Worm (Caenorhabditis elegans) whole organism, young adult: ENCODE data around the gene C03E10.3.
A peak's percentile ranks its signal among the peaks of the same experiment; 100 is the strongest.

ENCODE experiments used
- B0019.2 ChIP-seq: fragments of 200-800 bp; sonication (Bioruptor generic); conservative IDR thresholded peaks from 2 replicates; pipeline ENCODE4 v1.3.6; 2022; ENCODE audit warnings: missing genetic modification reagents, missing genetic modification characterization, missing compliant biosample characterization
- D2030.7 ChIP-seq: fragments of 200-800 bp; sonication (Bioruptor generic); IDR thresholded peaks from 2 replicates; pipeline ENCODE4 v1.3.6; 2022; ENCODE audit warnings: missing genetic modification reagents, missing genetic modification characterization, missing compliant biosample characterization
- F33H1.4 ChIP-seq: fragments of 200-800 bp; sonication (Bioruptor generic); IDR thresholded peaks from 2 replicates; pipeline ENCODE4 v1.3.6; 2022; ENCODE audit warnings: missing genetic modification reagents, missing genetic modification characterization, missing compliant biosample characterization
- F49E8.2 ChIP-seq: sonication (generic microtip); optimal IDR thresholded peaks from 3 replicates; lab custom pipeline; 2017; ENCODE audit warnings: missing genetic modification characterization, mild to moderate bottlenecking, missing compliant biosample characterization, antibody characterized with exemption, moderate library complexity; ENCODE audit not compliant: insufficient read depth
- F57C9.4 ChIP-seq: sonication (generic microtip); optimal IDR thresholded peaks from 2 replicates; lab custom pipeline; 2017; ENCODE audit warnings: mild to moderate bottlenecking, missing genetic modification characterization, missing compliant biosample characterization
- Y53G8AR.9 ChIP-seq: fragments of 200-800 bp; sonication (Bioruptor generic); conservative IDR thresholded peaks from 2 replicates; pipeline ENCODE4 v1.3.6; 2022; ENCODE audit warnings: missing genetic modification reagents, missing genetic modification characterization, missing compliant biosample characterization
- ama-1 ChIP-seq, 3 experiments: fragments of 150-350 bp in 1 of 3; sonication (generic microtip) in 2 of 3; optimal IDR thresholded peaks; 2 replicates each; lab custom pipeline; 2014 to 2018; ENCODE audit warnings: missing biosample characterization in 2 of 3, missing genetic modification characterization in 2 of 3, missing genetic modification reagents in 2 of 3
- athp-1 ChIP-seq: sonication (generic microtip); optimal IDR thresholded peaks from 2 replicates; lab custom pipeline; 2017; ENCODE audit warnings: mild to moderate bottlenecking, missing genetic modification characterization, missing compliant biosample characterization
- bed-1 ChIP-seq: fragments of 200-800 bp; sonication (Bioruptor generic); IDR thresholded peaks from 2 replicates; pipeline ENCODE4 v1.3.6; 2022; ENCODE audit warnings: missing genetic modification reagents, missing genetic modification characterization, missing compliant biosample characterization
- cebp-2 ChIP-seq: fragments of 200-800 bp; sonication (Bioruptor generic); IDR thresholded peaks from 2 replicates; pipeline ENCODE4 v1.3.6; 2022; ENCODE audit warnings: missing genetic modification characterization, missing compliant biosample characterization
- ceh-100 ChIP-seq: fragments of 200-800 bp; sonication (Bioruptor generic); IDR thresholded peaks from 2 replicates; pipeline ENCODE4 v1.3.6; 2022; ENCODE audit warnings: missing genetic modification reagents, missing genetic modification characterization, missing compliant biosample characterization
- ceh-58 ChIP-seq: fragments of 200-800 bp; sonication (Bioruptor generic); IDR thresholded peaks from 2 replicates; pipeline ENCODE4 v1.3.6; 2022; ENCODE audit warnings: missing genetic modification characterization, missing compliant biosample characterization
- ceh-91 ChIP-seq: fragments of 200-800 bp; sonication (Bioruptor generic); IDR thresholded peaks from 2 replicates; pipeline ENCODE4 v1.3.6; 2022; ENCODE audit warnings: missing genetic modification reagents, missing genetic modification characterization, missing compliant biosample characterization
- chd-7 ChIP-seq: sonication (generic microtip); optimal IDR thresholded peaks from 2 replicates; lab custom pipeline; 2016; ENCODE audit warnings: mild to moderate bottlenecking, missing genetic modification characterization, moderate library complexity, missing compliant biosample characterization
- die-1 ChIP-seq: sonication (generic microtip); optimal IDR thresholded peaks from 2 replicates; lab custom pipeline; 2016; ENCODE audit warnings: missing genotype, mild to moderate bottlenecking, missing genetic modification characterization, missing compliant biosample characterization
- efl-1 ChIP-seq: fragments of 150-350 bp; optimal IDR thresholded peaks from 2 replicates; lab custom pipeline; 2014; ENCODE audit warnings: missing biosample characterization, missing genetic modification reagents, missing genetic modification characterization
- egl-18 ChIP-seq: fragments of 200-800 bp; sonication (Bioruptor generic); IDR thresholded peaks from 2 replicates; pipeline ENCODE4 v1.3.6; 2022; ENCODE audit warnings: missing genetic modification reagents, missing genetic modification characterization, missing compliant biosample characterization
- him-1 ChIP-seq: sonication (generic microtip); optimal IDR thresholded peaks from 2 replicates; lab custom pipeline; 2016; ENCODE audit warnings: missing genotype, missing genetic modification reagents, missing genetic modification characterization, missing compliant biosample characterization
- lin-40 ChIP-seq: sonication (generic microtip); optimal IDR thresholded peaks from 2 replicates; lab custom pipeline; 2016; ENCODE audit warnings: missing genetic modification characterization, mild to moderate bottlenecking, missing compliant biosample characterization, missing genotype, missing genetic modification reagents
- lin-54 ChIP-seq: fragments of 200-800 bp; sonication (Bioruptor generic); optimal IDR thresholded peaks from 2 replicates; lab custom pipeline; 2018; ENCODE audit warnings: mild to moderate bottlenecking, missing genetic modification characterization, missing compliant biosample characterization
- lsl-1 ChIP-seq: fragments of 200-800 bp; sonication (Bioruptor generic); optimal IDR thresholded peaks from 2 replicates; lab custom pipeline; 2018; ENCODE audit warnings: mild to moderate bottlenecking, missing genetic modification characterization, moderate library complexity, missing compliant biosample characterization
- madf-3 ChIP-seq: fragments of 200-800 bp; sonication (Bioruptor generic); IDR thresholded peaks from 2 replicates; pipeline ENCODE4 v1.3.6; 2022; ENCODE audit warnings: missing genetic modification reagents, missing genetic modification characterization, missing compliant biosample characterization
- madf-6 ChIP-seq: fragments of 200-800 bp; sonication (Bioruptor generic); IDR thresholded peaks from 2 replicates; pipeline ENCODE4 v1.3.6; 2022; ENCODE audit warnings: missing genetic modification reagents, missing genetic modification characterization, missing compliant biosample characterization
- madf-8 ChIP-seq: fragments of 200-800 bp; sonication (Bioruptor generic); conservative IDR thresholded peaks from 2 replicates; pipeline ENCODE4 v1.3.6; 2022; ENCODE audit warnings: missing genetic modification reagents, missing genetic modification characterization, missing compliant biosample characterization
- mcd-1 ChIP-seq: fragments of 200-800 bp; sonication (Bioruptor generic); IDR thresholded peaks from 2 replicates; pipeline ENCODE4 v1.3.6; 2022; ENCODE audit warnings: missing genetic modification reagents, missing genetic modification characterization, missing compliant biosample characterization
- mes-4 ChIP-seq: sonication (generic microtip); optimal IDR thresholded peaks from 2 replicates; lab custom pipeline; 2016; ENCODE audit warnings: missing genotype, missing genetic modification characterization, missing compliant biosample characterization
- mxl-1 ChIP-seq: sonication (generic microtip); optimal IDR thresholded peaks from 2 replicates; lab custom pipeline; 2016; ENCODE audit warnings: missing genetic modification characterization, missing compliant biosample characterization
- nfya-2 ChIP-seq: fragments of 200-800 bp; sonication (Bioruptor generic); IDR thresholded peaks from 2 replicates; pipeline ENCODE4 v1.3.6; 2022; ENCODE audit warnings: missing genetic modification reagents, missing genetic modification characterization, missing compliant biosample characterization
- nfyb-1 ChIP-seq: fragments of 200-800 bp; sonication (Bioruptor generic); IDR thresholded peaks from 2 replicates; pipeline ENCODE4 v1.3.6; 2022; ENCODE audit warnings: missing genetic modification reagents, missing genetic modification characterization, missing compliant biosample characterization
- rcor-1 ChIP-seq: fragments of 200-800 bp; sonication (Bioruptor generic); IDR thresholded peaks from 2 replicates; pipeline ENCODE4 v1.3.6; 2022; ENCODE audit warnings: missing genetic modification reagents, missing genetic modification characterization, missing compliant biosample characterization
- snpc-1.1 ChIP-seq: sonication (generic microtip); optimal IDR thresholded peaks from 2 replicates; lab custom pipeline; 2017; ENCODE audit warnings: missing genetic modification characterization, mild to moderate bottlenecking, missing compliant biosample characterization, antibody characterized with exemption, moderate library complexity, missing genotype, missing genetic modification reagents; ENCODE audit not compliant: insufficient read depth
- snpc-1.3 ChIP-seq: sonication (generic microtip); optimal IDR thresholded peaks from 2 replicates; lab custom pipeline; 2017; ENCODE audit warnings: missing genetic modification characterization, mild to moderate bottlenecking, missing compliant biosample characterization, antibody characterized with exemption, moderate library complexity, missing genotype, missing genetic modification reagents; ENCODE audit not compliant: insufficient read depth
- snpc-3.4 ChIP-seq: sonication (generic microtip); optimal IDR thresholded peaks from 2 replicates; lab custom pipeline; 2017; ENCODE audit warnings: missing genetic modification characterization, mild to moderate bottlenecking, missing compliant biosample characterization, antibody characterized with exemption, moderate library complexity, missing genotype, missing genetic modification reagents
- snpc-4 ChIP-seq, 5 experiments: fragments of 150-350 bp in 1 of 5; sonication (generic microtip) in 4 of 5; optimal IDR thresholded peaks; 2 replicates each; lab custom pipeline; 2014 to 2018; ENCODE audit warnings: missing genetic modification characterization in 5 of 5, missing biosample characterization in 3 of 5, antibody characterized with exemption in 2 of 5, mild to moderate bottlenecking in 2 of 5, missing compliant biosample characterization in 2 of 5, missing genotype in 2 of 5, moderate library complexity in 2 of 5, missing genetic modification reagents in 1 of 5
- unc-62 ChIP-seq: fragments of 150-350 bp; optimal IDR thresholded peaks from 2 replicates; lab custom pipeline; 2014; ENCODE audit warnings: missing biosample characterization, missing genetic modification reagents, missing genetic modification characterization
- xnd-1 ChIP-seq: sonication (generic microtip); optimal IDR thresholded peaks from 2 replicates; lab custom pipeline; 2016; ENCODE audit warnings: missing genotype, missing genetic modification reagents, missing genetic modification characterization, missing compliant biosample characterization
- ztf-22 ChIP-seq: fragments of 200-800 bp; sonication (Bioruptor generic); optimal IDR thresholded peaks from 2 replicates; lab custom pipeline; 2018; ENCODE audit warnings: mild to moderate bottlenecking, missing genetic modification characterization, moderate library complexity, missing compliant biosample characterization
- ztf-3 ChIP-seq: fragments of 200-800 bp; sonication (Bioruptor generic); optimal IDR thresholded peaks from 2 replicates; lab custom pipeline; 2018; ENCODE audit warnings: mild to moderate bottlenecking, missing genetic modification characterization, missing compliant biosample characterization
- ztf-6 ChIP-seq: fragments of 200-800 bp; sonication (Bioruptor generic); IDR thresholded peaks from 2 replicates; pipeline ENCODE4 v1.3.6; 2022; ENCODE audit warnings: missing genetic modification reagents, missing genetic modification characterization, missing compliant biosample characterization

The C03E10.3 gene

DNA sequence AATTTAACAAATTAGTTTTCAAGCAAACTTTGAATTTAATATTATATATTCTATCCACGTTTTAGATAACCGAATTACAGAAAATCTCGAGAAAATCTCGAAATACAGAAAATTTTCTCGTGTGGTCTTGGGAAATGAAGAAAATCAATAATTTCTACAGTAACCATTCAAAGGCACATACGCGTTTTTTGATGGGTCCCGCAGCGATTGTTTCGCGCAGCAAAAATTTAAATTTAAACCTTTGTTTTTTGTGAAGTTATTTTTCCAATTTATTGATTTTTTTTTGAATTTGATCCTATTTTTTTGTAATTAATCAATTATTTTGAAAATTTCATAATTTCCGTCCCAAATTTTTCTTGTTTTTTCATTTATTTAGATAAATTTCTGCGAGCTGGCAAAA lies 6.7 kb upstream of the C03E10.3 start:
- TF ChIP-seq nfyb-1 (GFP tag; lab: Robert Waterston, UW) (no peak), lin-54 (GFP tag; lab: Kevin White, UChicago) (peak; percentile 78), D2030.7 (GFP tag; lab: Robert Waterston, UW) (peak; percentile 51; the same call in 1 of the 2 replicates), snpc-4 (GFP tag; optimal IDR thresholded peaks at IDR 0.05; lab: Kevin White, UChicago) (no peak), snpc-4 (tag; optimal IDR thresholded peaks at IDR 0.05; lab: Kevin White, UChicago) (peak in 1 of 4 experiments; percentile 47), mcd-1 (GFP tag; lab: Robert Waterston, UW) (peak; percentile 37; the same call in 1 of the 2 replicates), snpc-1.1 (tag; lab: Kevin White, UChicago) (peak; percentile 1), lsl-1 (peak; percentile 93), ztf-22 (GFP tag; lab: Kevin White, UChicago) (no peak), nfya-2 (GFP tag; lab: Robert Waterston, UW) (no peak), F57C9.4 (no peak), unc-62 (no peak), mes-4 (no peak), madf-8 (GFP tag; lab: Robert Waterston, UW) (peak; percentile 81), F49E8.2 (tag; lab: Kevin White, UChicago) (peak; percentile 37), him-1 (peak; percentile 5), F33H1.4 (GFP tag; lab: Robert Waterston, UW) (peak; percentile 95), efl-1 (GFP tag; lab: Kevin White, UChicago) (peak; percentile 22), snpc-1.3 (tag; lab: Kevin White, UChicago) (peak; percentile 40), ceh-100 (GFP tag; lab: Robert Waterston, UW) (no peak), athp-1 (peak; percentile 6), ama-1 (optimal IDR thresholded peaks at IDR 0.05; lab: Kevin White, UChicago) (no peak), ama-1 (GFP tag; optimal IDR thresholded peaks at IDR 0.05; lab: Kevin White, UChicago) (no peak), ceh-91 (GFP tag; lab: Robert Waterston, UW) (peak; percentile 45; the same call in 1 of the 2 replicates), rcor-1 (GFP tag; lab: Robert Waterston, UW) (no peak), ztf-6 (GFP tag; lab: Robert Waterston, UW) (no peak), madf-6 (peak; percentile 95), lin-40 (tag; lab: Kevin White, UChicago) (no peak), mxl-1 (tag; lab: Kevin White, UChicago) (no peak), snpc-3.4 (tag; lab: Kevin White, UChicago) (peak; percentile 72), xnd-1 (tag; lab: Kevin White, UChicago) (peak; percentile 96)
- TF ChIP-seq, all 124 proteins: peak for 17

- TF ChIP-seq ceh-58 (GFP tag; lab: Robert Waterston, UW), result no peak
- no peak for TF ChIP-seq madf-3 (GFP tag; lab: Robert Waterston, UW)
- no peak for TF ChIP-seq cebp-2 (GFP tag; lab: Robert Waterston, UW)
- no peak for TF ChIP-seq die-1
- no peak for TF ChIP-seq B0019.2 (GFP tag; lab: Robert Waterston, UW)
- TF ChIP-seq bed-1 (GFP tag; lab: Robert Waterston, UW), result no peak
- no peak for TF ChIP-seq ztf-3
- TF ChIP-seq chd-7, result no peak
- no peak for TF ChIP-seq egl-18 (GFP tag; lab: Robert Waterston, UW)
- TF ChIP-seq Y53G8AR.9, result no peak
These were observed 4.6 kb upstream of the C03E10.3 start for ce11 chrV:11281414-11282209.
